Worm (Caenorhabditis elegans) whole organism, L4/young adult: ENCODE results near the gene mev-1.

ENCODE experiments used
- W03F9.2 ChIP-seq: fragments of 150-350 bp; optimal IDR thresholded peaks from 2 replicates; lab custom pipeline; 2014; ENCODE audit warnings: missing biosample characterization, missing genetic modification characterization
- dao-5 ChIP-seq: sonication (generic microtip); optimal IDR thresholded peaks from 2 replicates; lab custom pipeline; 2016; ENCODE audit warnings: missing genotype, missing genetic modification characterization, moderate library complexity, missing compliant biosample characterization
- him-1 ChIP-seq: sonication (generic microtip); optimal IDR thresholded peaks from 2 replicates; lab custom pipeline; 2016; ENCODE audit warnings: missing genotype, missing genetic modification reagents, missing genetic modification characterization, missing compliant biosample characterization

Gene mev-1

DNA sequence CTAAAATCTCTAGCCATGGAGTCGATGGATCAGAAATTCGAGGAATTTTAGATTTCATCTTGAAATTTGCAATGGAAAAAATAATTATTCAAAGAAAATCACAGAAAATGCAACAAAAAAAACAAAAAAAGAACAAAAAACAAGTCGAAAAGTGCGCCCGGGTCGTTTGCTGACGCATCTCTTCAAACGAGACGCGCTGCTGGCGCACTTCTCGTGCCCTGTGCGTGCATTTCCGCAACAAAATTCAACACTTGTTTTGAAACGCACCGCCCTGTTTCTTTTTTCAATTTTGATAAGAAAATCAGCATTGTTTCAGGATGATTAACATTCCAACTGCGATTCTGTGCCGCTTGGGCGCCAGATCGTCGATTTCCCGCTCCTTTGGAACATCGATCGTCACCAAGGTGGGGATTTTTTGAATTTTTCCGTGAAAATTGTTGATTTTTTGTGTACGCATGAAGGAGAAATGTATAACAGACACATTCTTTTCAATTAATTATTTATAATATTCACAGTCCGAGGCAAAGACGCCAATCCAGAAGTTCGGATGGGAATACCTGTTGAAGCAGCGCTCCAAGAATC, at the start of gene mev-1, which contains the start of gene jmjd-4:
TSS of gene mev-1 (plus strand) at position 317 of the 582 bp plus-strand sequence.
TSS of gene jmjd-4 (minus strand) at position 58 of the 582 bp plus-strand sequence.
- TF ChIP-seq dao-5 (no peak), him-1 (tag; lab: Kevin White, UChicago) (peak; percentile 67), W03F9.2 (tag; lab: Kevin White, UChicago) (peak; percentile 89)

DNA sequence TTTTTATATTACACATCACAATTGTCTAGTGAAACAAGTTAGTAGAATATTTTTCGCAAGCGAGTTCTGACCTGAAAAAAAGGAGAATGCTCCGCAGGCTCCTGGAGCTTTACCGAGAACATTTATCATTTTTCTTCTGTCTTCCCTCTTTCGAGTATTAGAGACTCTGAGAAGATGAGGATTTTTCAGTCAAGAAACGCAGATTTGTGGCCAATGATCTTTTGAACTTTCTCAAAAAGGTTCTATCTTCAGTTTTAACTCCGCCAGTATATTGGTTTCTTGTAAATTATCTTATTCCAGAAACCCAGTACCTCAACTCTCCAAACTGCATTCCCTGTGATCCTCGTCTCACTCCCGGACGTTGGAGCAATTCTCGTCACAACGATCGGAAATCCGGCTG, 48.5 kb upstream of the mev-1 start, which contains the start of gene K10G9.2:
TSS of gene K10G9.2 (plus strand) at position 301 of the 400 bp plus-strand sequence.
- TF ChIP-seq dao-5 (no peak), him-1 (tag; lab: Kevin White, UChicago) (no peak), W03F9.2 (tag; lab: Kevin White, UChicago) (no peak)

DNA sequence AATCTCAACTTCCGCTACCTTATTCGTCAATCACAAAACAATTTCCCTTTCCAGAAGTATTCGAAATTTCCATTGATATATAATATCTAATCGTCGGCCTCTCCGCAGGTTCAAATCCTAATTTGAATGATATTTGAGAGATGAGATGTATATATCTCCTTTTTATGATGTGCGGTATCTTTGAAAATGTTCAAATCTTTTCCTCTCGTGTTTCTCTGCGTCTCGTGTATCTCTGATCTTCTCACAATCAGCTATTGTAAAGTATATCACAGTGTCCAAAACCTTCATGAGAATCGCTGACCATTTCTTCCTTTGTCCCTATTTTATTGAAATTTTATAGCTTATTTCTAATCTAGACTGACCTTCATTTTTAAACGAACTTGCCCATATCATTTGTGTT, 44.3 kb upstream of the mev-1 start:
- no peak for TF ChIP-seq him-1 (tag; lab: Kevin White, UChicago)
- no peak for TF ChIP-seq W03F9.2 (tag; lab: Kevin White, UChicago)
- no peak for TF ChIP-seq dao-5

DNA sequence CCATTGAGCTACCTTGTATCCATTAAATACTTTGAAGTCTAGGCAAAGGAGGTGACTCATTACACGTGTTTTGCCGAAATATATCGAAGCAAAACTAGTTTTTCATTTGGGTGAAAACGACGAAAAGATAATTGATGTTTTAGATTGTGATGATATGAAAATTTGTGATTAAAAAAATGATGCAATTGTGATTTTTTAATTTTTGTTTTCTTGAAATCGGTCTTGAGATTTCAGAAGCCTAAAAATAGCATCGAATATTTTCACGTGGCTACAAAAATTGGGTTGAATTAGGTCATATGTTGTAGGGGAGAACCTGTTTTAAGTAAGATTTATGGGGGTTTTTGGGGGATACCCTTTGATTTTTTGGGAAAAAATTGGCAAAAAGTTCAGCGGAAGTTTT, 43.5 kb upstream of the mev-1 start:
- no peak for TF ChIP-seq him-1 (tag; lab: Kevin White, UChicago)
- no peak for TF ChIP-seq W03F9.2 (tag; lab: Kevin White, UChicago)
- TF ChIP-seq dao-5: no peak

DNA sequence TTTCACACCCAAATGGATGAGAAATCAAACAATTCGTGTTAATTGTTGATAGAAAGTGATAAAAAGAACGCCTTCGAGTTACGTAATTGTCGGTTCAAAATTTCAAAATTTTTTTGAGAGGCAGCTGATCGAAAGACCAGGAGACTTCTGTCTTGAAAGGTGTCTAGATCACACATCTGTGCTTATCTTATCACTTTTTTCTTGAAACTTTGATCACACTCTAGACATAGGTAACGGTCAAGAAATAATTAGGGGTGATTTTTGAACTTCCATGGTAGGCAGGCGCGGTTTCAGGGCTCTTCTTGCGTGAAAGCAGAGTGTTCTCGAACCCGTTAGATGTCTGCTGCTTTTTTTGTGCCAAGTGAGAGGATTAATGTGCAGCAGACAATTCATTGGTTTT, 40.7 kb upstream of the mev-1 start:
- no peak for TF ChIP-seq dao-5

DNA sequence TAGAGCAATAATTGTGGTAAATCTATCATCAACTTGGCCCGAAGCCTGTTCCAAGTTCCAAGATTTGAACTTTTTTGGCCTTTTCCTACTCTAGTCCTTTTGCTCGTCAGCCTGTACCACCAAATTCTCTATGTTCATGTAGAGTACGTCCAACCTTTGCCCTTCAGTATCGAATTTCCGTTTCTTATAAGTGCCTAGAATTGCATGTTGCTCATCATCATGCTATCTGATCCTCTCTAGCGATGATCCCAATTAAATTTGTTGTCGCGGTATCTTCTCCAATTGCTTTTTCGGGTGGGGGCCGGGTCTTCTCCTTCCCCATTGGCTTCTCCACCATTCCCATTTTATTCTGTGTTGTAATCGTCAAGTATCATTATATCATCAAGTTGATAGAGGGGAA, 40.1 kb upstream of the mev-1 start:
- no peak for TF ChIP-seq him-1 (tag; lab: Kevin White, UChicago)
- TF ChIP-seq dao-5: no peak
- TF ChIP-seq W03F9.2 (tag; lab: Kevin White, UChicago): no peak

DNA sequence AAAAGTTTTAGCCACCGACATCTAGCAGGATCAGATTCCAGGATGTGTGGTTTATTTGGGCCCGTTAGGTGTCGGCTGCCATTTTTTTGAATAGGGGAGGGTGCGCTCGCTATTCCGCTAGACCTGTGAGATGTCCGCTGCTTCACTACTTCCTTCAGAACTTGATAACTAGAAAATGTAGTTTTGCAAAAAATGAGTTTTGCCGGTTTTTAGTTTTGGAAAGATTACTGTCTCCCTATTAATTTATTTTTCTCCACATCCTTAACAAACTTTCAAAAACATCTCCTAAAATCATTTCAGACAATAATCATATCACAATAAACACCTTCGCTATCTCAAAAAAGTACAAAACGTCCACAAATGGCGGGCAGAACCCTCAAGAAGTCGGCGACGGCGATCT, 39.2 kb upstream of the mev-1 start, which contains the start of gene vglu-2:
TSS of gene vglu-2 (plus strand) at position 301 of the 400 bp plus-strand sequence.
- TF ChIP-seq him-1 (tag; lab: Kevin White, UChicago) (no peak), W03F9.2 (tag; lab: Kevin White, UChicago) (no peak), dao-5 (no peak)

DNA sequence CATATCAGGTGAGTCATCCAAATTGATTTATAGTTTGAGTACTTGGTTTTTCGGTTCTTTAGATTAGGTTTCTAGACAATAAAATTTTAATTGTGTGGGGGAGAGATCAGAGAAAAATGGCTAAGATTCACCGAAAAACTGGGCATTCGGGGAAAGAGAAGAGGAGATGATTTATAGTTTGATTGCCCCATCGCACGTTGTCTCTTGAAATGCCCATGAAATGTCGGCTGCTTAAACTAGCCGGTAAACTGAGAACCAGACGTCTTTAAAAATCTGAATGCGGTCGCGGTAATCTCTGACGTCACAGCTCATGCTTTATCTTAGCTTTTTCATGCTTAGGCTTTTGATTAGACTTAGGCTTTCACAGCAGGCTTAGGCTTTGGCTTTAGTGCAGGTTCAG, 37.2 kb upstream of the mev-1 start:
- TF ChIP-seq him-1 (tag; lab: Kevin White, UChicago) (no peak), dao-5 (no peak), W03F9.2 (tag; lab: Kevin White, UChicago) (no peak)

DNA sequence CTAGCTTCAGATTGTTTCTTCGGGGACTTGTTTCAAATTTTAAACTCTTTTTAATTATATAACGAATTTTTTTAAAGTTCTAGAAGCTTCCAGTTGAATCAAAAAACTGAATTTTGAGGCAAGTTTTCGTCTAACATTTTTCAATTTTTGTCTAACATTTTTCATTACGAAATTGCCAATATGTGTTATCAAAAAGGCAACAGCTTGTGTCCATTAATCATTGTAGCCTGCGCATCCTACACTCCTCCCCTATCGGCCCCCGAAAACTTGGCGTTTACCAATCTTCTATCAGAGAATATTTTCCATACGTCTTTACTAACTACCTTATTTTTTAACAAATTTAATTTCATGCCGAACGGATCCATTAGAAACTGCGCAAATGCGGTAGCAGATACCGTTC, 34.0 kb upstream of the mev-1 start, which contains the start of gene vglu-3:
TSS of gene vglu-3 (plus strand) at position 301 of the 400 bp plus-strand sequence.
- no peak for TF ChIP-seq him-1 (tag; lab: Kevin White, UChicago)

DNA sequence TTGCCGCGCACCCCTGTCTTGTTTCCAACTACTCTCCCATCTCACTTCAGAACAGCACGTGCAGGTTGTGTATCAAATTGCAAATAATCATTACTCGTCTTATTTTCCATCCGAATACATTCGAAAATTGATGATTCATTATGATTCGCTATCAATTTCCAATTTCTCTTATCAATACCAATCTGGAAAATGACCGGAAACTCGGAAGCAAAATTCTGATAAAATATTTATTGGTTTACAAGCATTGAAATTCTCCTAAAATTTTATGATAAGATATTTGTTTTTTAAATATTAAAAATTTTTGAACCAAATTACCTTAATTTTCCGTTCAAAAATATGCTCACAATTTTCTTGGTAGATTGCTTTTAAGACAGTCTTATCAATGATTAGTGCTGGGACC, 28.8 kb upstream of the mev-1 start:
- no peak for TF ChIP-seq W03F9.2 (tag; lab: Kevin White, UChicago)
- TF ChIP-seq him-1 (tag; lab: Kevin White, UChicago): no peak
- no peak for TF ChIP-seq dao-5

DNA sequence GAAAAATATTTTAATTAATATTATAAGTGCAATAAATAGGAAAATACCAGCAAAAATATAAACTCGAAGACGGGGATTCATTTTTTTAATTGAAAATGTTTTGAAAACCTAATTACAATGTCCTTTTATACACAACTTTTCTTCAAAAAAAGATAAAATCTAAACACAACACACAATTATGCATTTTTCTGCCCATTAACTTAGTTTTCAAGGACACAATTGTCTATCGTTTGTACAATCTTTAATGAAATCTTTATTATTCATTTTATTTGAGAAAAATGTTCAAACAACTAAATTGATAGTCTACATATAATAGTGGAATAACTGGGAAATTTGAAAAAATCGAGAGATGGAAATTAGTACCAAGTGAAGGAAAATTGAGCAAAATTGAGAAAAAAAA, 28.0 kb upstream of the mev-1 start, which contains the start of gene T07A5.1:
TSS of gene T07A5.1 (minus strand) at position 149 of the 400 bp plus-strand sequence.
- TF ChIP-seq W03F9.2 (tag; lab: Kevin White, UChicago): no peak
- TF ChIP-seq him-1 (tag; lab: Kevin White, UChicago): no peak
- no peak for TF ChIP-seq dao-5

DNA sequence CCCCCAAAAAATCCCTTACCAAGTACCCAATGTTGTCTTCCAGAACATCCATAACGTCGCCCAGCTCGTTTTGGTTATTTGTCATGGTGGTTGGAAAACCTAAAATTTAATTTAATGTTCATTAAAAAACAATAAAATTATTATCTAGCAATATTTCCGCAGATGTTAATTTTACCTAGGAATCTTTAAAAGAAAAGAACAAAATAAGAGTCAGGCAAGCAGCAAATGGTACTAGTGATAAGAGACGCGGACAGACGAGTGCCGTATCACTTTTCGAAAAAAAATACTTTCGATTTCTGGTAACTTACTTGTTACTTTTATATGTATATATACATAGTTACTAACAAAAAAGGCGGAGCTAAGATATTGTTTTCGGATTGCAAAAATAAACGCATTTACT, 23.1 kb upstream of the mev-1 start, which contains the start of gene T07A5.7:
TSS of gene T07A5.7 (minus strand) at position 101 of the 400 bp plus-strand sequence.
- TF ChIP-seq him-1 (tag; lab: Kevin White, UChicago): no peak
- no peak for TF ChIP-seq dao-5
- no peak for TF ChIP-seq W03F9.2 (tag; lab: Kevin White, UChicago)

DNA sequence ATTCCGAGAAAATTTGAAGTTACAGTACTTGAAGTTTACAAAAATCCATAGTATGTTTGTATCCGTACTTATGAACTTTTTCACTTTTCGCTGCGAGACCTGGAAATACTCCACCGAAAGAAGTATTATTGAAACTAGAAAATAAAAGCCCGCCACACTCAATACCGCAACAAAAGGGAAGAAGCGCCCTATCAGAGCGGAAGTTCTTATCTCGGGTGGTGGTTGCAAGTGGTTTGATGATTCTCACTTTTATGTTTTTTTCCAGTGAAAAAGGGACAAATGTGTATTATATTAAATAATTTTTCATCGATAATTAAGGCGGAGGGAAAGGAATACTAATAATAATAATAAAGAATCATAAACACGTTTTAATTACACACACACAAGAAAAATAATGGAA, 19.8 kb upstream of the mev-1 start:
- TF ChIP-seq W03F9.2 (tag; lab: Kevin White, UChicago) (no peak), dao-5 (no peak), him-1 (tag; lab: Kevin White, UChicago) (no peak)

DNA sequence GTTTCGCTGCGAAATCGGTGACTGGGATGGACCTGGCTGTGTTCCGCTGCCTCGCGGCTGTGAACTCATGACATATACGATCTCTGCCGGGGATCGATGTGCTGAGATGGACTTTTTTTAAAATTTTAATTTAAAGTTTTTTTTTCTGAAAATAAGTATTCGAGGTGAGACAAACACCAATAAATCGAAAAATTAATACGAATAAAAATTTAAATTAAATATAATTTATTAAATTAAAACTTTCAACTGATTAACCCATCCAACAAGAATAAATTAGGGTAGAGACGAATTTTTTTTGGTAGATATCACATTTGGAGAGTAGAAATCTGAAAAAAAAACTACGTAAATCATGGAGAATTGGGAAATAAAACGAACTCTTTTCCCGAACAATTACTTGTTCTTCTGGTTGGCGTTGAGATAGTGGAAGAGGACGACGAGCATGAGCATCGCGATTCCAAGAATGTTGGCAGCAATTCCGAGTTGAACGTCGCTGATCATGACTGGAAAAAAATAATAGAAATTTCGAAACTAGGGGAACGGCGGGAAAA, 15.9 kb upstream of the mev-1 start, which contains the start of the genes unc-50 and ostf-4:
TSS of gene unc-50 (minus strand) at position 101 of the 548 bp plus-strand sequence.
TSS of gene ostf-4 (minus strand) at position 498 of the 548 bp plus-strand sequence.
- TF ChIP-seq dao-5 (no peak), W03F9.2 (tag; lab: Kevin White, UChicago) (no peak), him-1 (tag; lab: Kevin White, UChicago) (no peak)
